Worm (Caenorhabditis elegans) whole organism, L2 larva: ENCODE data around the gene T14G11.1.

Source experiments
- lin-13 ChIP-seq: fragments of 150-350 bp; optimal IDR thresholded peaks from 2 replicates; lab custom pipeline; 2014; ENCODE audit warnings: missing biosample characterization, missing genetic modification reagents, missing genetic modification characterization
- lin-39 ChIP-seq: fragments of 150-350 bp; optimal IDR thresholded peaks from 2 replicates; lab custom pipeline; 2014; ENCODE audit warnings: missing biosample characterization, missing genetic modification reagents, missing genetic modification characterization
- mdl-1 ChIP-seq, 2 experiments: fragments of 150-350 bp in 1 of 2; sonication (generic microtip) in 1 of 2; optimal IDR thresholded peaks; 2 replicates each; lab custom pipeline; 2017; ENCODE audit warnings: missing biosample characterization in 2 of 2, missing genetic modification characterization in 2 of 2
- nhr-12 ChIP-seq: fragments of 150-350 bp; optimal IDR thresholded peaks from 2 replicates; lab custom pipeline; 2014; ENCODE audit warnings: missing biosample characterization, missing genetic modification characterization
- nhr-237 ChIP-seq: fragments of 150-350 bp; optimal IDR thresholded peaks from 2 replicates; lab custom pipeline; 2014; ENCODE audit warnings: missing biosample characterization, missing genetic modification characterization
- nhr-25 ChIP-seq: fragments of 150-350 bp; sonication (generic microtip); optimal IDR thresholded peaks from 3 replicates; lab custom pipeline; 2014; ENCODE audit warnings: missing biosample characterization, missing genetic modification characterization
- snpc-4 ChIP-seq: fragments of 150-350 bp; optimal IDR thresholded peaks from 2 replicates; lab custom pipeline; 2014; ENCODE audit warnings: missing biosample characterization, missing genetic modification characterization
- zag-1 ChIP-seq: fragments of 150-350 bp; optimal IDR thresholded peaks from 2 replicates; lab custom pipeline; 2014; ENCODE audit warnings: missing biosample characterization, missing genetic modification characterization

ce11 chrX:2693026-2693425 lies 4.2 kb downstream of the T14G11.1 start:
- TF ChIP-seq lin-13 (no peak), nhr-25 (tag; lab: Kevin White, UChicago) (no peak), zag-1 (tag; lab: Kevin White, UChicago) (no peak), mdl-1 (tag; optimal IDR thresholded peaks at IDR 0.05; lab: Kevin White, UChicago) (no peak), nhr-237 (tag; lab: Kevin White, UChicago) (no peak), lin-39 (tag; lab: Kevin White, UChicago) (no peak), snpc-4 (tag; lab: Kevin White, UChicago) (no peak), nhr-12 (no peak)
